Worm (Caenorhabditis elegans) whole organism, L3 larva: ENCODE results near the gene glrx-21.

Experiments
- ceh-28 ChIP-seq: fragments of 150-350 bp; optimal IDR thresholded peaks from 2 replicates; lab custom pipeline; 2014; ENCODE audit warnings: missing biosample characterization, missing genetic modification reagents, missing genetic modification characterization
- ceh-82 ChIP-seq: fragments of 150-350 bp; optimal IDR thresholded peaks from 2 replicates; lab custom pipeline; 2014; ENCODE audit warnings: missing biosample characterization, missing genetic modification characterization
- daf-12 ChIP-seq: fragments of 150-350 bp; optimal IDR thresholded peaks from 2 replicates; lab custom pipeline; 2014; ENCODE audit warnings: missing biosample characterization, missing genetic modification reagents, missing genetic modification characterization
- fos-1 ChIP-seq: fragments of 150-350 bp; optimal IDR thresholded peaks from 2 replicates; lab custom pipeline; 2014; ENCODE audit warnings: missing biosample characterization, missing genetic modification characterization
- nhr-23 ChIP-seq: fragments of 150-350 bp; optimal IDR thresholded peaks from 2 replicates; lab custom pipeline; 2014; ENCODE audit warnings: missing biosample characterization, missing genetic modification reagents, missing genetic modification characterization
- nhr-25 ChIP-seq: sonication (generic microtip); optimal IDR thresholded peaks from 2 replicates; lab custom pipeline; 2017; ENCODE audit warnings: missing biosample characterization, missing genetic modification characterization
- skn-1 ChIP-seq: fragments of 150-350 bp; optimal IDR thresholded peaks from 2 replicates; lab custom pipeline; 2014; ENCODE audit warnings: missing biosample characterization, missing genetic modification characterization
- snpc-4 ChIP-seq: fragments of 150-350 bp; optimal IDR thresholded peaks from 2 replicates; lab custom pipeline; 2014; ENCODE audit warnings: missing biosample characterization, missing genetic modification characterization
- unc-62 ChIP-seq: fragments of 150-350 bp; sonication (generic microtip); optimal IDR thresholded peaks from 4 replicates; lab custom pipeline; 2014; ENCODE audit warnings: missing biosample characterization, missing genetic modification reagents, missing genetic modification characterization
- ztf-4 ChIP-seq: fragments of 150-350 bp; optimal IDR thresholded peaks from 2 replicates; lab custom pipeline; 2014; ENCODE audit warnings: missing biosample characterization, missing genetic modification characterization

DNA sequence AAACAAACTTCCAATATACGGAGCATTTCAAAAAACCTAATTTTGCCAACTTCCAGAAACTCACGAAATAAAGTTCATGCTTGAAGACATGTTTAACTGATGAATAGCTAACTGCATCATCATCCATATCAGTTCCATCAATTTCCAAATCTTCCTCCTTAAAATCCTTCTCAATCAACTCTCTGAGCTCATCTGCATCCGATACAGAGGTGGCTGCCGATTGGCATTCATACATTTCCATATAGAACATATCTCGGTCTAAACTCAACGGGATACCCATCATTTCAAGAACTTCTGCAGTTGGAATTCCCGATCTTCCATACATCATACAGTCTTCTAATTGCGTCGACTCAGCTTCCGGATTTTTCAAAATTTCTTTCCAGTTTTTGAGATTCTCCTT, 43.4 kb upstream of the glrx-21 start:
- TF ChIP-seq unc-62 (no peak), snpc-4 (tag; lab: Kevin White, UChicago) (no peak), daf-12 (tag; lab: Kevin White, UChicago) (no peak), nhr-23 (tag; lab: Kevin White, UChicago) (no peak), nhr-25 (tag; lab: Kevin White, UChicago) (no peak), ceh-82 (tag; lab: Kevin White, UChicago) (no peak), ztf-4 (no peak), skn-1 (no peak), ceh-28 (no peak), fos-1 (tag; lab: Kevin White, UChicago) (no peak)
